Fruit fly (Drosophila melanogaster) whole organism, embryonic: ENCODE results near the gene CG12016.
A peak's percentile ranks its signal among the peaks of the same experiment; 100 is the strongest.

Experiments
- Bteb2 ChIP-seq: fragments of 200-800 bp; sonication (Bioruptor generic); optimal IDR thresholded peaks from 2 replicates; lab custom pipeline; 2016; ENCODE audit warnings: missing biosample characterization, missing genetic modification characterization
- C15 ChIP-seq: fragments of 200-800 bp; sonication (Bioruptor generic); IDR thresholded peaks from 3 replicates; pipeline ENCODE4 v1.3.6; 2022; ENCODE audit warnings: missing biosample characterization, missing genetic modification characterization
- CG12104 ChIP-seq: fragments of 200-800 bp; sonication (Bioruptor generic); optimal IDR thresholded peaks from 3 replicates; lab custom pipeline; 2016; ENCODE audit warnings: missing biosample characterization, missing genetic modification characterization
- CG12391 ChIP-seq: fragments of 200-800 bp; sonication (Bioruptor generic); optimal IDR thresholded peaks from 3 replicates; lab custom pipeline; 2018; ENCODE audit warnings: missing biosample characterization, mild to moderate bottlenecking, missing genetic modification characterization, moderate library complexity
- CG17328 ChIP-seq: fragments of 200-800 bp; sonication (Bioruptor generic); IDR thresholded peaks from 2 replicates; pipeline ENCODE4 v1.3.6; 2022; ENCODE audit warnings: missing biosample characterization, missing genetic modification characterization
- CG4820 ChIP-seq: fragments of 200-800 bp; sonication (Bioruptor generic); optimal IDR thresholded peaks from 3 replicates; lab custom pipeline; 2016; ENCODE audit warnings: missing biosample characterization, missing genetic modification characterization
- CG5953 ChIP-seq: fragments of 200-800 bp; sonication (Bioruptor generic); IDR thresholded peaks from 2 replicates; pipeline ENCODE4 v1.3.6; 2022; ENCODE audit warnings: missing biosample characterization, missing genetic modification characterization
- Xrp1 ChIP-seq: fragments of 200-800 bp; sonication (Bioruptor generic); IDR thresholded peaks from 2 replicates; pipeline ENCODE4 v1.3.6; 2022; ENCODE audit warnings: missing biosample characterization, missing genetic modification characterization
- pfk ChIP-seq: fragments of 200-800 bp; sonication (Bioruptor generic); optimal IDR thresholded peaks from 2 replicates; lab custom pipeline; 2018; ENCODE audit warnings: missing biosample characterization, mild to moderate bottlenecking, missing genetic modification characterization, moderate library complexity
- scrt ChIP-seq: fragments of 200-800 bp; sonication (Bioruptor generic); optimal IDR thresholded peaks from 2 replicates; lab custom pipeline; 2018; ENCODE audit warnings: missing biosample characterization, mild to moderate bottlenecking, missing genetic modification characterization, moderate library complexity
- sd ChIP-seq: fragments of 200-800 bp; sonication (Bioruptor generic); optimal IDR thresholded peaks from 3 replicates; lab custom pipeline; 2018; ENCODE audit warnings: missing biosample characterization, mild to moderate bottlenecking, missing genetic modification characterization, moderate library complexity
- tgo ChIP-seq: fragments of 200-800 bp; sonication (Bioruptor generic); IDR thresholded peaks from 3 replicates; pipeline ENCODE4 v1.3.6; 2022; ENCODE audit warnings: missing biosample characterization, missing genetic modification characterization
- ttk ChIP-seq: fragments of 200-800 bp; sonication (Bioruptor generic); IDR thresholded peaks from 2 replicates; pipeline ENCODE4 v2.1.2; 2022; ENCODE audit warnings: missing biosample characterization, missing genetic modification characterization
- zfh1 ChIP-seq: fragments of 200-800 bp; sonication (Bioruptor generic); IDR thresholded peaks from 3 replicates; pipeline ENCODE4 v1.3.6; 2022; ENCODE audit warnings: missing biosample characterization, missing genetic modification characterization

DNA sequence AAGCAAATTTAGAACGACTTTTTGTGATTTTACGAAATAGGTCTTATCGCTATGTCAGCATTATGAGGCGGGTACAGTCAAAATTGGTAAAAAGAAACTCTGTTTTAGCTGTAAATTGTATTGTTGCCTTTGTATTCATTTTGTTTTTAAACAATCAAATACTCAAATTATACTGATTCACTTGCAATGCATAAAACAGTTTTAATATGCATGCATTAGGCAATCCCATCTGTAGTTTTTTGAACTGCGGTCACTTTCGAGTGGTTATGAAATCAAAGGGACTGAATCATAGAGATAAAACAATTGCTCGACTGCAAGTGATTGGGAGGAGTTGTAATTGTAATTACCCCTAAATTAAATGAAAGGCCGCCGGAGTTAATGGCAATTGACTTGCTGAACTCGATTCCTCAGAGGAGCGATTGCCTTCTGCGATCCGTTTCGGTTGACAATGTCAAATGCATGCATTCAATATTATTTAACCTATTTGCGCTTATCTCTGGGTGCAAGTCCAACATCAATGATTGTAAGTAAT lies 20.4 kb downstream of the CG12016 start:
- TF ChIP-seq tgo (GFP tag; lab: Robert Waterston, UW): no peak; the same call in 2 of the 3 replicates
- TF ChIP-seq pfk (GFP tag; lab: Kevin White, UChicago): no peak
- peak; percentile 7 for TF ChIP-seq CG12391 (tag; lab: Kevin White, UChicago)
- TF ChIP-seq C15 (GFP tag; lab: Robert Waterston, UW): no peak
- TF ChIP-seq Xrp1 (GFP tag; lab: Robert Waterston, UW): no peak
- no peak for TF ChIP-seq zfh1 (GFP tag; lab: Robert Waterston, UW)
- no peak for TF ChIP-seq CG12104 (GFP tag; lab: Kevin White, UChicago)
- no peak for TF ChIP-seq CG5953 (GFP tag; lab: Robert Waterston, UW)
- no peak for TF ChIP-seq scrt (GFP tag; lab: Kevin White, UChicago)
- no peak for TF ChIP-seq CG17328 (GFP tag; lab: Robert Waterston, UW)
- no peak for TF ChIP-seq ttk
- TF ChIP-seq CG4820 (GFP tag; lab: Kevin White, UChicago): no peak
- TF ChIP-seq Bteb2 (GFP tag; lab: Kevin White, UChicago): no peak
- no peak for TF ChIP-seq sd (tag; lab: Kevin White, UChicago)
